Worm (Caenorhabditis elegans) whole organism, L1 larva: ENCODE measurements around the gene aqp-5.

ENCODE experiments used
- C04F5.9 ChIP-seq: sonication (generic microtip); optimal IDR thresholded peaks from 2 replicates; lab custom pipeline; 2016; ENCODE audit warnings: missing genetic modification characterization, missing compliant biosample characterization
- C34B4.2 ChIP-seq: sonication (generic microtip); optimal IDR thresholded peaks from 2 replicates; lab custom pipeline; 2017; ENCODE audit warnings: mild to moderate bottlenecking, missing genetic modification characterization, missing compliant biosample characterization
- Y116A8C.19 ChIP-seq: sonication (generic microtip); optimal IDR thresholded peaks from 2 replicates; lab custom pipeline; 2016; ENCODE audit warnings: missing compliant biosample characterization, missing genetic modification characterization, borderline replicate concordance
- alr-1 ChIP-seq: fragments of 200-800 bp; sonication (Bioruptor generic); optimal IDR thresholded peaks from 2 replicates; lab custom pipeline; 2018; ENCODE audit warnings: borderline replicate concordance, mild to moderate bottlenecking, missing genetic modification characterization, missing compliant biosample characterization
- ama-1 ChIP-seq: fragments of 150-350 bp; optimal IDR thresholded peaks from 2 replicates; lab custom pipeline; 2014
- blmp-1 ChIP-seq: fragments of 150-350 bp; optimal IDR thresholded peaks from 2 replicates; lab custom pipeline; 2014; ENCODE audit warnings: missing biosample characterization, missing genetic modification characterization
- ces-1 ChIP-seq: fragments of 150-350 bp; optimal IDR thresholded peaks from 2 replicates; lab custom pipeline; 2014; ENCODE audit warnings: missing biosample characterization, missing genetic modification reagents, missing genetic modification characterization
- efl-3 ChIP-seq: fragments of 200-800 bp; sonication (Bioruptor generic); optimal IDR thresholded peaks from 2 replicates; lab custom pipeline; 2018; ENCODE audit warnings: mild to moderate bottlenecking, missing genetic modification characterization, missing compliant biosample characterization
- egl-13 ChIP-seq: sonication (generic microtip); optimal IDR thresholded peaks from 2 replicates; lab custom pipeline; 2016; ENCODE audit warnings: missing genotype, missing genetic modification reagents, missing genetic modification characterization, missing compliant biosample characterization
- egl-27 ChIP-seq, 2 experiments: fragments of 150-350 bp in 1 of 2; sonication (generic microtip); optimal IDR thresholded peaks; 3 replicates each; lab custom pipeline; 2017 to 2018; ENCODE audit warnings: missing biosample characterization in 2 of 2, missing genetic modification characterization in 2 of 2, missing genetic modification reagents in 2 of 2
- elt-2 ChIP-seq: sonication (generic microtip); optimal IDR thresholded peaks from 2 replicates; lab custom pipeline; 2016; ENCODE audit warnings: missing genetic modification characterization, mild to moderate bottlenecking, inconsistent platforms, missing compliant biosample characterization, missing genetic modification reagents
- elt-3 ChIP-seq, 6 experiments: fragments of 150-350 bp in 1 of 6; sonication (generic microtip); optimal IDR thresholded peaks; 2 replicates each; lab custom pipeline; 2017 to 2018; ENCODE audit warnings: missing biosample characterization in 6 of 6, missing genetic modification characterization in 6 of 6, inconsistent platforms in 1 of 6
- fos-1 ChIP-seq: fragments of 150-350 bp; optimal IDR thresholded peaks from 2 replicates; lab custom pipeline; 2014; ENCODE audit warnings: missing biosample characterization, missing genetic modification characterization
- grh-1 ChIP-seq: fragments of 200-800 bp; sonication (Bioruptor generic); IDR thresholded peaks from 2 replicates; pipeline ENCODE4 v1.3.6; 2022; ENCODE audit warnings: missing genetic modification reagents, missing genetic modification characterization, missing compliant biosample characterization
- isw-1 ChIP-seq: fragments of 200-800 bp; sonication (Bioruptor generic); IDR thresholded peaks from 2 replicates; pipeline ENCODE4 v1.3.6; 2022; ENCODE audit warnings: missing genetic modification characterization, missing compliant biosample characterization
- jun-1 ChIP-seq: fragments of 150-350 bp; optimal IDR thresholded peaks from 2 replicates; lab custom pipeline; 2014; ENCODE audit warnings: missing biosample characterization, missing genetic modification reagents, missing genetic modification characterization
- lin-13 ChIP-seq: fragments of 150-350 bp; optimal IDR thresholded peaks from 2 replicates; lab custom pipeline; 2014; ENCODE audit warnings: missing biosample characterization, missing genetic modification reagents, missing genetic modification characterization
- lin-15B ChIP-seq: fragments of 150-350 bp; sonication (generic microtip); optimal IDR thresholded peaks from 3 replicates; lab custom pipeline; 2014; ENCODE audit warnings: missing biosample characterization, missing genetic modification characterization
- lin-35 ChIP-seq, 2 experiments: fragments of 150-350 bp; optimal IDR thresholded peaks; 2 replicates each; lab custom pipeline; 2014; ENCODE audit warnings: missing biosample characterization in 2 of 2, missing genetic modification characterization in 2 of 2, missing genetic modification reagents in 2 of 2
- mef-2 ChIP-seq: fragments of 150-350 bp; optimal IDR thresholded peaks from 2 replicates; lab custom pipeline; 2014; ENCODE audit warnings: missing biosample characterization, missing genetic modification characterization
- nhr-11 ChIP-seq: fragments of 150-350 bp; optimal IDR thresholded peaks from 2 replicates; lab custom pipeline; 2014; ENCODE audit warnings: missing biosample characterization, missing genetic modification characterization
- nhr-12 ChIP-seq: sonication (generic microtip); optimal IDR thresholded peaks from 2 replicates; lab custom pipeline; 2017; ENCODE audit warnings: missing biosample characterization, missing genetic modification characterization
- nhr-19 ChIP-seq: fragments of 200-800 bp; sonication (Bioruptor generic); conservative IDR thresholded peaks from 2 replicates; pipeline ENCODE4 v1.3.6; 2022; ENCODE audit warnings: missing genetic modification characterization, missing compliant biosample characterization
- nhr-28 ChIP-seq: fragments of 150-350 bp; optimal IDR thresholded peaks from 2 replicates; lab custom pipeline; 2014; ENCODE audit warnings: missing biosample characterization, missing genetic modification characterization
- nhr-76 ChIP-seq: sonication (generic microtip); optimal IDR thresholded peaks from 2 replicates; lab custom pipeline; 2017; ENCODE audit warnings: missing biosample characterization, missing genetic modification characterization
- nhr-77 ChIP-seq: fragments of 150-350 bp; optimal IDR thresholded peaks from 2 replicates; lab custom pipeline; 2014; ENCODE audit warnings: missing biosample characterization, missing genetic modification characterization
- nhr-84 ChIP-seq: sonication (generic microtip); optimal IDR thresholded peaks from 2 replicates; lab custom pipeline; 2017; ENCODE audit warnings: missing biosample characterization, missing genetic modification characterization
- nhr-90 ChIP-seq: sonication (generic microtip); optimal IDR thresholded peaks from 2 replicates; lab custom pipeline; 2016; ENCODE audit warnings: mild to moderate bottlenecking, missing genetic modification characterization, missing compliant biosample characterization; ENCODE audit not compliant: poor library complexity
- rnt-1 ChIP-seq: sonication (generic microtip); optimal IDR thresholded peaks from 2 replicates; lab custom pipeline; 2016; ENCODE audit warnings: mild to moderate bottlenecking, missing genetic modification characterization, moderate library complexity, missing compliant biosample characterization
- skn-1 ChIP-seq: fragments of 150-350 bp; optimal IDR thresholded peaks from 2 replicates; lab custom pipeline; 2014; ENCODE audit warnings: missing biosample characterization, missing genetic modification characterization
- snpc-4 ChIP-seq: fragments of 150-350 bp; optimal IDR thresholded peaks from 2 replicates; lab custom pipeline; 2014; ENCODE audit warnings: missing biosample characterization, missing genetic modification characterization
- tlp-1 ChIP-seq: fragments of 150-350 bp; optimal IDR thresholded peaks from 2 replicates; lab custom pipeline; 2014; ENCODE audit warnings: missing biosample characterization, missing genetic modification characterization
- unc-62 ChIP-seq: fragments of 150-350 bp; optimal IDR thresholded peaks from 2 replicates; lab custom pipeline; 2014; ENCODE audit warnings: missing biosample characterization, missing genetic modification reagents, missing genetic modification characterization
- unc-86 ChIP-seq: sonication (generic microtip); optimal IDR thresholded peaks from 2 replicates; lab custom pipeline; 2016; ENCODE audit warnings: missing genetic modification characterization, missing compliant biosample characterization
- vab-15 ChIP-seq: sonication (generic microtip); optimal IDR thresholded peaks from 2 replicates; lab custom pipeline; 2017; ENCODE audit warnings: missing genotype, mild to moderate bottlenecking, missing genetic modification characterization, missing compliant biosample characterization
- xbp-1 ChIP-seq: sonication (generic microtip); optimal IDR thresholded peaks from 2 replicates; lab custom pipeline; 2016; ENCODE audit warnings: missing genetic modification characterization, missing compliant biosample characterization

aqp-5 gene

ce11 chrV:10493150-10493549 lies 1.6 kb downstream of the aqp-5 start, which contains the start of gene ugt-33:
ugt-33 (plus strand) TSS chrV:10493409.
- TF ChIP-seq C04F5.9 (tag; lab: Kevin White, UChicago) (no peak), lin-35 (GFP tag; optimal IDR thresholded peaks at IDR 0.05; lab: Kevin White, UChicago) (peak in 1 of 2 experiments; percentile 24), elt-2 (tag; lab: Kevin White, UChicago) (peak; percentile 57)

ce11 chrV:10496733-10497132 lies 5.2 kb downstream of the aqp-5 start, which contains the start of gene C35A5.4:
C35A5.4 (plus strand) TSS chrV:10497033.
- no peak for TF ChIP-seq rnt-1 (tag; lab: Kevin White, UChicago)

- TF ChIP-seq egl-13 (tag; lab: Kevin White, UChicago) = no peak
- TF ChIP-seq nhr-28 (tag; lab: Kevin White, UChicago) = no peak
- no peak for TF ChIP-seq unc-86 (tag; lab: Kevin White, UChicago)
- no peak for TF ChIP-seq lin-15B (tag; lab: Kevin White, UChicago)
- TF ChIP-seq C34B4.2 = no peak
- no peak for TF ChIP-seq nhr-77 (tag; lab: Kevin White, UChicago)
Observed at ce11 chrV:10501295-10501694, 9.8 kb downstream of the aqp-5 start, which contains the start of gene C35A5.3. C35A5.3 (minus strand) TSS chrV:10501395.

ce11 chrV:10503011-10503410 lies 11.5 kb downstream of the aqp-5 start, which contains the start of gene C35A5.11:
C35A5.11 (minus strand) TSS chrV:10503111.
- TF ChIP-seq elt-3 (tag; optimal IDR thresholded peaks at IDR 0.05; lab: Kevin White, UChicago) (no peak), blmp-1 (tag; lab: Kevin White, UChicago) (peak; percentile 66)

- no peak for TF ChIP-seq vab-15 (tag; lab: Kevin White, UChicago)
- TF ChIP-seq rnt-1 (tag; lab: Kevin White, UChicago) = no peak
- no peak for TF ChIP-seq nhr-11 (tag; lab: Kevin White, UChicago)
- TF ChIP-seq mef-2 (tag; lab: Kevin White, UChicago) = no peak
- no peak for TF ChIP-seq grh-1 (GFP tag; lab: Robert Waterston, UW)
- no peak for TF ChIP-seq isw-1 (GFP tag; lab: Robert Waterston, UW)
- TF ChIP-seq tlp-1 (tag; lab: Kevin White, UChicago) = no peak
- TF ChIP-seq xbp-1 (tag; lab: Kevin White, UChicago) = no peak
- TF ChIP-seq unc-86 (tag; lab: Kevin White, UChicago) = no peak
- no peak for TF ChIP-seq snpc-4 (tag; lab: Kevin White, UChicago)
- TF ChIP-seq alr-1 (tag; lab: Kevin White, UChicago) = no peak
- TF ChIP-seq C04F5.9 (tag; lab: Kevin White, UChicago) = no peak
- TF ChIP-seq efl-3 (GFP tag; lab: Kevin White, UChicago) = no peak
- TF ChIP-seq nhr-90 (tag; lab: Kevin White, UChicago) = no peak
- no peak for TF ChIP-seq jun-1 (tag; lab: Kevin White, UChicago)
- no peak for TF ChIP-seq nhr-19 (GFP tag; lab: Robert Waterston, UW)
- TF ChIP-seq skn-1 (tag; lab: Kevin White, UChicago) = no peak
- TF ChIP-seq ces-1 (GFP tag; lab: Kevin White, UChicago) = no peak
- TF ChIP-seq ama-1 (lab: Kevin White, UChicago) = no peak
Observed at ce11 chrV:10503893-10504292, 12.3 kb downstream of the aqp-5 start, which contains the start of gene C35A5.10. C35A5.10 (plus strand) TSS chrV:10504193.

- TF ChIP-seq isw-1 (GFP tag; lab: Robert Waterston, UW) (no peak), Y116A8C.19 (tag; lab: Kevin White, UChicago) (no peak), egl-27 (tag; optimal IDR thresholded peaks at IDR 0.05; lab: Kevin White, UChicago) (no peak), lin-35 (GFP tag; optimal IDR thresholded peaks at IDR 0.05; lab: Kevin White, UChicago) (no peak), nhr-12 (tag; lab: Kevin White, UChicago) (no peak), lin-13 (GFP tag; lab: Kevin White, UChicago) (no peak), unc-62 (GFP tag; lab: Kevin White, UChicago) (no peak), nhr-19 (GFP tag; lab: Robert Waterston, UW) (no peak), snpc-4 (tag; lab: Kevin White, UChicago) (no peak), nhr-76 (no peak), nhr-84 (tag; lab: Kevin White, UChicago) (no peak), fos-1 (tag; lab: Kevin White, UChicago) (no peak), elt-3 (tag; optimal IDR thresholded peaks at IDR 0.05; lab: Kevin White, UChicago) (no peak), rnt-1 (tag; lab: Kevin White, UChicago) (no peak)
Observed at ce11 chrV:10505553-10505952, 14.0 kb downstream of the aqp-5 start, which contains the start of gene C35A5.5. C35A5.5 (plus strand) TSS chrV:10505853.
